In genomic region chrIII:10120076-10120831, ce11 we compare ENCODE assay signal across 5 worm cellular contexts.
TF ChIP-seq lines count a peak whose summit lies in the region.

TSS of gene gtf-2H3 (minus strand) at chrIII:10120148.
TSS of gene ham-3 (plus strand) at chrIII:10120781.

TF ChIP-seq in whole organism, L1 larva, 84 proteins besides CTCF, POLR2A, EP300 and RAD21 (continues in another document):
- TF ChIP-seq egl-27 (tag; optimal IDR thresholded peaks at IDR 0.05; lab: Kevin White, UChicago) (no peak), snpc-4 (tag; optimal IDR thresholded peaks at IDR 0.05; lab: Kevin White, UChicago) (no peak), fkh-4 (tag; optimal IDR thresholded peaks at IDR 0.05; lab: Kevin White, UChicago; ENCODE audit: borderline replicate concordance) (no peak), lin-14 (GFP tag; optimal IDR thresholded peaks at IDR 0.05; lab: Kevin White, UChicago) (peak; percentile 59), efl-1 (optimal IDR thresholded peaks at IDR 0.05; lab: Kevin White, UChicago) (peak; percentile 13 to 28), efl-1 (GFP tag; optimal IDR thresholded peaks at IDR 0.05 in 1 of 2; lab: Kevin White, UChicago) (peak; percentile 3 to 35), F16B12.6 (tag; optimal IDR thresholded peaks at IDR 0.05; lab: Kevin White, UChicago) (peak; percentile 15), grh-1 (GFP tag; IDR thresholded peaks at IDR 0.05; lab: Robert Waterston, UW) (no peak), unc-98 (GFP tag; IDR thresholded peaks at IDR 0.05; lab: Robert Waterston, UW) (no peak), vab-15 (tag; optimal IDR thresholded peaks at IDR 0.05; lab: Kevin White, UChicago) (no peak), lin-35 (GFP tag; optimal IDR thresholded peaks at IDR 0.05; lab: Kevin White, UChicago) (no peak), elt-2 (tag; optimal IDR thresholded peaks at IDR 0.05; lab: Kevin White, UChicago) (no peak), tlp-1 (tag; optimal IDR thresholded peaks at IDR 0.05; lab: Kevin White, UChicago) (no peak), irx-1 (tag; optimal IDR thresholded peaks at IDR 0.05; lab: Kevin White, UChicago) (no peak), nhr-47 (tag; optimal IDR thresholded peaks at IDR 0.05; lab: Kevin White, UChicago) (no peak), sox-4 (tag; optimal IDR thresholded peaks at IDR 0.05; lab: Kevin White, UChicago) (no peak), ceh-90 (tag; optimal IDR thresholded peaks at IDR 0.05; lab: Kevin White, UChicago) (no peak), pqm-1 (tag; optimal IDR thresholded peaks at IDR 0.05; lab: Kevin White, UChicago) (no peak), ztf-4 (tag; optimal IDR thresholded peaks at IDR 0.05; lab: Kevin White, UChicago) (no peak)

TF ChIP-seq in whole organism, L3 larva, 47 proteins besides CTCF, POLR2A, EP300 and RAD21:
- TF ChIP-seq nfya-1 (tag; optimal IDR thresholded peaks at IDR 0.05; lab: Kevin White, UChicago; ENCODE audit: insufficient read depth) = peak; percentile 41
- TF ChIP-seq unc-62 (GFP tag; optimal IDR thresholded peaks at IDR 0.05; lab: Kevin White, UChicago) = no peak
- TF ChIP-seq hmg-11 (tag; optimal IDR thresholded peaks at IDR 0.05; lab: Kevin White, UChicago) = peak; percentile 33
- TF ChIP-seq ceh-28 (tag; optimal IDR thresholded peaks at IDR 0.05; lab: Kevin White, UChicago) = peak; percentile 79

TF ChIP-seq in whole organism, early embryonic, 17 proteins besides CTCF, POLR2A, EP300 and RAD21:
- TF ChIP-seq scrt-1 (GFP tag; IDR thresholded peaks at IDR 0.05; lab: Robert Waterston, UW) (no peak), pes-1 (GFP tag; IDR thresholded peaks at IDR 0.05; lab: Robert Waterston, UW) (0 out of 2 replicates have a peak, but pooled peaks have one; percentile 48)

TF ChIP-seq in whole organism, midembryonic, 9 proteins besides CTCF, POLR2A, EP300 and RAD21:
- TF ChIP-seq T22C8.4 (GFP tag; IDR thresholded peaks at IDR 0.05; lab: Robert Waterston, UW) = peak; percentile 89
- no peak for TF ChIP-seq tab-1 (GFP tag; IDR thresholded peaks at IDR 0.05; lab: Robert Waterston, UW)
- no peak for TF ChIP-seq klf-2 (GFP tag; conservative IDR thresholded peaks at IDR 0.05; lab: Robert Waterston, UW)
TF ChIP-seq in whole organism, midembryonic: peak in this region for 1.

TF ChIP-seq in whole organism, young adult, 124 proteins besides CTCF, POLR2A, EP300 and RAD21:
- TF ChIP-seq lsl-1 (GFP tag; optimal IDR thresholded peaks at IDR 0.05; lab: Kevin White, UChicago) = peak; percentile 85
- TF ChIP-seq snpc-3.4 (tag; optimal IDR thresholded peaks at IDR 0.05; lab: Kevin White, UChicago) = peak; percentile 38
- no peak for TF ChIP-seq fkh-3 (tag; optimal IDR thresholded peaks at IDR 0.05; lab: Kevin White, UChicago)
- TF ChIP-seq cebp-1 (GFP tag; IDR thresholded peaks at IDR 0.05; lab: Robert Waterston, UW) = no peak
- peak; percentile 13 for TF ChIP-seq cebp-1 (tag; optimal IDR thresholded peaks at IDR 0.05; lab: Kevin White, UChicago)
- no peak for TF ChIP-seq aptf-3 (GFP tag; IDR thresholded peaks at IDR 0.05; lab: Robert Waterston, UW)
- TF ChIP-seq let-607 (tag; optimal IDR thresholded peaks at IDR 0.05; lab: Kevin White, UChicago) = no peak
- TF ChIP-seq akir-1 (GFP tag; optimal IDR thresholded peaks at IDR 0.05; lab: Kevin White, UChicago) = no peak
- no peak for TF ChIP-seq let-526 (GFP tag; IDR thresholded peaks at IDR 0.05; lab: Robert Waterston, UW)
- TF ChIP-seq madf-6 (GFP tag; IDR thresholded peaks at IDR 0.05; lab: Robert Waterston, UW) = peak; percentile 87
- no peak for TF ChIP-seq rec-8 (tag; optimal IDR thresholded peaks at IDR 0.05; lab: Kevin White, UChicago)
- no peak for TF ChIP-seq attf-3 (GFP tag; conservative IDR thresholded peaks at IDR 0.05; lab: Robert Waterston, UW)
- no peak for TF ChIP-seq die-1 (tag; optimal IDR thresholded peaks at IDR 0.05; lab: Kevin White, UChicago)
- no peak for TF ChIP-seq ekl-4 (GFP tag; IDR thresholded peaks at IDR 0.05; lab: Robert Waterston, UW)
- no peak for TF ChIP-seq him-1 (tag; optimal IDR thresholded peaks at IDR 0.05; lab: Kevin White, UChicago)
- no peak for TF ChIP-seq attf-6 (GFP tag; IDR thresholded peaks at IDR 0.05; lab: Robert Waterston, UW)
- no peak for TF ChIP-seq K12H6.12 (tag; optimal IDR thresholded peaks at IDR 0.05; lab: Kevin White, UChicago)
- no peak for TF ChIP-seq ceh-79 (tag; optimal IDR thresholded peaks at IDR 0.05; lab: Kevin White, UChicago)
- peak; percentile 50; the same call in 1 of the 2 replicates for TF ChIP-seq ceh-91 (GFP tag; IDR thresholded peaks at IDR 0.05; lab: Robert Waterston, UW)
- TF ChIP-seq B0261.1 (tag; optimal IDR thresholded peaks at IDR 0.05; lab: Kevin White, UChicago) = no peak
- TF ChIP-seq bed-1 (GFP tag; IDR thresholded peaks at IDR 0.05; lab: Robert Waterston, UW) = no peak
- TF ChIP-seq lin-54 (GFP tag; optimal IDR thresholded peaks at IDR 0.05; lab: Kevin White, UChicago) = peak; percentile 15
- TF ChIP-seq F37B4.10 (GFP tag; IDR thresholded peaks at IDR 0.05; lab: Robert Waterston, UW) = no peak
- TF ChIP-seq aptf-2 (GFP tag; conservative IDR thresholded peaks at IDR 0.05; lab: Robert Waterston, UW) = no peak
- no peak for TF ChIP-seq nhr-80 (tag; optimal IDR thresholded peaks at IDR 0.05; lab: Kevin White, UChicago)
- no peak for TF ChIP-seq unc-130 (GFP tag; optimal IDR thresholded peaks at IDR 0.05; lab: Kevin White, UChicago)
- no peak for TF ChIP-seq chd-7 (tag; optimal IDR thresholded peaks at IDR 0.05; lab: Kevin White, UChicago)
- no peak for TF ChIP-seq C17E4.6 (GFP tag; IDR thresholded peaks at IDR 0.05; lab: Robert Waterston, UW)
- no peak for TF ChIP-seq ztf-22 (GFP tag; optimal IDR thresholded peaks at IDR 0.05; lab: Kevin White, UChicago)
- no peak for TF ChIP-seq efl-1 (GFP tag; optimal IDR thresholded peaks at IDR 0.05; lab: Kevin White, UChicago)
- peak; percentile 90 for TF ChIP-seq F33H1.4 (GFP tag; IDR thresholded peaks at IDR 0.05; lab: Robert Waterston, UW)
- no peak for TF ChIP-seq madf-10 (tag; optimal IDR thresholded peaks at IDR 0.05; lab: Kevin White, UChicago)
- no peak for TF ChIP-seq egrh-3 (GFP tag; IDR thresholded peaks at IDR 0.05; lab: Robert Waterston, UW)
- peak; percentile 61 for TF ChIP-seq D2030.7 (GFP tag; IDR thresholded peaks at IDR 0.05; lab: Robert Waterston, UW)
- TF ChIP-seq B0336.3 (GFP tag; IDR thresholded peaks at IDR 0.05; lab: Robert Waterston, UW) = no peak
- peak; percentile 68 for TF ChIP-seq xnd-1 (tag; optimal IDR thresholded peaks at IDR 0.05; lab: Kevin White, UChicago)
- TF ChIP-seq madf-8 (GFP tag; conservative IDR thresholded peaks at IDR 0.05; lab: Robert Waterston, UW) = peak; percentile 33; the same call in 1 of the 2 replicates
- TF ChIP-seq F52B5.7 (tag; optimal IDR thresholded peaks at IDR 0.05; lab: Kevin White, UChicago) = no peak
- TF ChIP-seq dpl-1 (GFP tag; optimal IDR thresholded peaks at IDR 0.05; lab: Kevin White, UChicago) = no peak
- TF ChIP-seq ceh-100 (GFP tag; IDR thresholded peaks at IDR 0.05; lab: Robert Waterston, UW) = no peak
- TF ChIP-seq T07F8.4 (tag; optimal IDR thresholded peaks at IDR 0.05; lab: Kevin White, UChicago) = no peak
- TF ChIP-seq Y95B8A.8 (GFP tag; IDR thresholded peaks at IDR 0.05; lab: Robert Waterston, UW) = no peak
- no peak for TF ChIP-seq Y67H2A.10 (GFP tag; conservative IDR thresholded peaks at IDR 0.05; lab: Robert Waterston, UW)
- TF ChIP-seq K11D2.4 (GFP tag; IDR thresholded peaks at IDR 0.05; lab: Robert Waterston, UW) = no peak
- TF ChIP-seq ztf-18 (tag; optimal IDR thresholded peaks at IDR 0.05; lab: Kevin White, UChicago) = no peak

Comparison
In these comparisons a context has a peak if more than half of its experiments do, and no peak if none do; other contexts are left out.
1. Of the 8 proteins assayed by ChIP-seq in both whole organism, young adult and whole organism, L1 larva: peak only in whole organism, young adult: none; only in whole organism, L1 larva: efl-1; in both: none; in neither: 7.